Fruit fly (Drosophila melanogaster): Measurements from ENCODE around the gene scat.

- TF ChIP-seq CG9948 (tag; optimal IDR thresholded peaks at IDR 0.05): no peak
- TF ChIP-seq fd96Ca (GFP tag; IDR thresholded peaks at IDR 0.05): no peak
- no peak for TF ChIP-seq Snoo (tag; optimal IDR thresholded peaks at IDR 0.05)
- TF ChIP-seq D1 (tag; optimal IDR thresholded peaks at IDR 0.05): no peak
- TF ChIP-seq Ets98B (GFP tag; IDR thresholded peaks at IDR 0.05): no peak
- TF ChIP-seq CG32121 (GFP tag; IDR thresholded peaks at IDR 0.05): no peak
- no peak for TF ChIP-seq rn (GFP tag; IDR thresholded peaks at IDR 0.05)
- no peak for TF ChIP-seq CG15710 (tag; optimal IDR thresholded peaks at IDR 0.05)
- no peak for TF ChIP-seq CG17806 (tag; optimal IDR thresholded peaks at IDR 0.05)
- TF ChIP-seq CG8301 (tag; optimal IDR thresholded peaks at IDR 0.05): no peak
Observed at dm6 chr2L:9460092-9460473, 28.9 kb downstream of the scat start.
